Fruit fly (Drosophila melanogaster) whole organism, embryonic: Measurements from ENCODE around the gene Rcd2.

ENCODE experiments used
- Atf3 ChIP-seq: fragments of 200-800 bp; sonication (Bioruptor generic); optimal IDR thresholded peaks from 3 replicates; lab custom pipeline; 2016; ENCODE audit warnings: missing biosample characterization, missing genetic modification characterization
- CG10147 ChIP-seq: fragments of 200-800 bp; sonication (Bioruptor generic); optimal IDR thresholded peaks from 2 replicates; lab custom pipeline; 2019; ENCODE audit warnings: missing biosample characterization, mild to moderate bottlenecking, missing genetic modification characterization, moderate library complexity
- CG10979 ChIP-seq: fragments of 200-800 bp; sonication (Bioruptor generic); optimal IDR thresholded peaks from 2 replicates; lab custom pipeline; 2018; ENCODE audit warnings: missing biosample characterization, mild to moderate bottlenecking, missing genetic modification characterization, moderate library complexity
- CG13296 ChIP-seq: fragments of 200-800 bp; sonication (Bioruptor generic); optimal IDR thresholded peaks from 3 replicates; lab custom pipeline; 2018; ENCODE audit warnings: missing biosample characterization, mild to moderate bottlenecking, missing genetic modification characterization
- CG13424 ChIP-seq: fragments of 200-800 bp; sonication (Bioruptor generic); optimal IDR thresholded peaks from 2 replicates; lab custom pipeline; 2019; ENCODE audit warnings: missing biosample characterization, mild to moderate bottlenecking, missing genetic modification characterization, moderate library complexity
- CG13894 ChIP-seq: fragments of 200-800 bp; sonication (Bioruptor generic); optimal IDR thresholded peaks from 3 replicates; lab custom pipeline; 2018; ENCODE audit warnings: missing biosample characterization, mild to moderate bottlenecking, missing genetic modification characterization, moderate library complexity
- CG17186 ChIP-seq: fragments of 200-800 bp; sonication (Bioruptor generic); optimal IDR thresholded peaks from 3 replicates; lab custom pipeline; 2017; ENCODE audit warnings: missing biosample characterization, missing genetic modification reagents, missing genetic modification characterization
- CG17361 ChIP-seq: fragments of 200-800 bp; sonication (Bioruptor generic); IDR thresholded peaks from 3 replicates; pipeline ENCODE4 v1.3.6; 2022; ENCODE audit warnings: missing biosample characterization, missing genetic modification characterization
- CG17912 ChIP-seq: fragments of 200-800 bp; sonication (Bioruptor generic); optimal IDR thresholded peaks from 2 replicates; lab custom pipeline; 2018; ENCODE audit warnings: missing biosample characterization, mild to moderate bottlenecking, missing genetic modification characterization
- CG2889 ChIP-seq: fragments of 200-800 bp; sonication (Bioruptor generic); IDR thresholded peaks from 3 replicates; pipeline ENCODE4 v1.3.6; 2022; ENCODE audit warnings: missing biosample characterization, missing genetic modification characterization
- CG33213 ChIP-seq: fragments of 200-800 bp; sonication (Bioruptor generic); optimal IDR thresholded peaks from 3 replicates; lab custom pipeline; 2016; ENCODE audit warnings: missing biosample characterization, missing genetic modification characterization
- CG3407 ChIP-seq: fragments of 200-800 bp; sonication (Bioruptor generic); optimal IDR thresholded peaks from 2 replicates; lab custom pipeline; 2018; ENCODE audit warnings: missing biosample characterization, mild to moderate bottlenecking, missing genetic modification characterization
- CG43689 ChIP-seq: fragments of 200-800 bp; sonication (Bioruptor generic); IDR thresholded peaks from 2 replicates; pipeline ENCODE4 v1.3.6; 2022; ENCODE audit warnings: missing biosample characterization, missing genetic modification characterization
- CG5953 ChIP-seq: fragments of 200-800 bp; sonication (Bioruptor generic); IDR thresholded peaks from 2 replicates; pipeline ENCODE4 v1.3.6; 2022; ENCODE audit warnings: missing biosample characterization, missing genetic modification characterization
- CG6689 ChIP-seq: fragments of 200-800 bp; sonication (Bioruptor generic); IDR thresholded peaks from 2 replicates; pipeline ENCODE4 v1.3.6; 2022; ENCODE audit warnings: missing biosample characterization, missing genetic modification characterization
- CG8359 ChIP-seq: fragments of 200-800 bp; sonication (Bioruptor generic); optimal IDR thresholded peaks from 2 replicates; lab custom pipeline; 2017; ENCODE audit warnings: missing biosample characterization, mild to moderate bottlenecking, missing genetic modification characterization, borderline replicate concordance
- CG8924 ChIP-seq: fragments of 200-800 bp; optimal IDR thresholded peaks from 3 replicates; lab custom pipeline; 2019; ENCODE audit warnings: missing biosample characterization, mild to moderate bottlenecking, missing genetic modification characterization, moderate library complexity
- Dek ChIP-seq: fragments of 200-800 bp; sonication (Bioruptor generic); optimal IDR thresholded peaks from 3 replicates; lab custom pipeline; 2019; ENCODE audit warnings: missing biosample characterization, mild to moderate bottlenecking, missing genetic modification characterization, moderate library complexity
- Dref ChIP-seq: fragments of 200-800 bp; sonication (Bioruptor generic); IDR thresholded peaks from 2 replicates; pipeline ENCODE4 v1.3.6; 2022; ENCODE audit warnings: missing biosample characterization, missing genetic modification characterization
- Eip74EF ChIP-seq, 2 experiments: fragments of 200-800 bp in 1 of 2; fragments of >200 bp in 1 of 2; sonication (Bioruptor generic) in 1 of 2; optimal IDR thresholded peaks; 2 replicates each; lab custom pipeline; 2017 to 2019; ENCODE audit warnings: missing biosample characterization in 2 of 2, missing genetic modification characterization in 2 of 2, mild to moderate bottlenecking in 1 of 2, moderate library complexity in 1 of 2
- Ets65A ChIP-seq: fragments of 200-800 bp; sonication (Bioruptor generic); peaks from one replicate; lab custom pipeline; 2016; ENCODE audit warnings: missing biosample characterization, missing genetic modification characterization
- H15 ChIP-seq: fragments of 200-800 bp; sonication (Bioruptor generic); IDR thresholded peaks from 3 replicates; pipeline ENCODE4 v1.3.6; 2022; ENCODE audit warnings: missing biosample characterization, missing genetic modification characterization
- HLH4C ChIP-seq: fragments of 200-800 bp; sonication (Bioruptor generic); IDR thresholded peaks from 3 replicates; pipeline ENCODE4 v1.3.6; 2022; ENCODE audit warnings: missing biosample characterization, missing genetic modification characterization; ENCODE audit not compliant: partially characterized antibody
- Hand ChIP-seq: fragments of 200-800 bp; sonication (Bioruptor generic); optimal IDR thresholded peaks from 2 replicates; lab custom pipeline; 2017; ENCODE audit warnings: mild to moderate bottlenecking, missing biosample characterization, missing genetic modification reagents, missing genetic modification characterization
- Hr39 ChIP-seq: fragments of >200 bp; optimal IDR thresholded peaks from 2 replicates; lab custom pipeline; 2017
- Kr ChIP-seq: fragments of 200-800 bp; sonication (Bioruptor generic); optimal IDR thresholded peaks from 2 replicates; lab custom pipeline; 2017; ENCODE audit warnings: missing biosample characterization, mild to moderate bottlenecking, missing genetic modification characterization
- NC2α ChIP-seq: fragments of 200-800 bp; sonication (Bioruptor generic); optimal IDR thresholded peaks from 2 replicates; lab custom pipeline; 2016; ENCODE audit warnings: missing biosample characterization, missing genetic modification characterization
- Nf-YA ChIP-seq: fragments of 200-800 bp; sonication (Bioruptor generic); IDR thresholded peaks from 2 replicates; pipeline ENCODE4 v1.3.6; 2022; ENCODE audit warnings: missing biosample characterization, missing genetic modification characterization
- Nf-YC ChIP-seq: fragments of 200-800 bp; optimal IDR thresholded peaks from 3 replicates; lab custom pipeline; 2019; ENCODE audit warnings: missing biosample characterization, mild to moderate bottlenecking, missing genetic modification characterization, moderate library complexity
- Pdp1 ChIP-seq, 2 experiments: fragments of 200-800 bp; sonication (Bioruptor generic); optimal IDR thresholded peaks; 3 replicates each; lab custom pipeline; 2016; ENCODE audit warnings: missing biosample characterization in 2 of 2, missing genetic modification characterization in 2 of 2, mild to moderate bottlenecking in 1 of 2, moderate library complexity in 1 of 2
- Spps ChIP-seq: fragments of 200-800 bp; sonication (Bioruptor generic); optimal IDR thresholded peaks from 2 replicates; lab custom pipeline; 2018; ENCODE audit warnings: missing biosample characterization, mild to moderate bottlenecking, missing genetic modification characterization
- ab ChIP-seq: fragments of 200-800 bp; sonication (Bioruptor generic); optimal IDR thresholded peaks from 2 replicates; lab custom pipeline; 2016; ENCODE audit warnings: missing biosample characterization, missing genetic modification characterization
- aop ChIP-seq: fragments of 200-800 bp; sonication (Bioruptor generic); IDR thresholded peaks from 2 replicates; pipeline ENCODE4 v1.3.6; 2022; ENCODE audit warnings: missing biosample characterization, missing genetic modification characterization
- bsh ChIP-seq, 2 experiments: fragments of 200-800 bp; sonication (Bioruptor generic); optimal IDR thresholded peaks; 2 replicates each; lab custom pipeline; 2017 to 2018; ENCODE audit warnings: mild to moderate bottlenecking in 2 of 2, missing biosample characterization in 2 of 2, missing genetic modification characterization in 2 of 2, moderate library complexity in 1 of 2
- chn ChIP-seq: fragments of 200-800 bp; sonication (Bioruptor generic); optimal IDR thresholded peaks from 2 replicates; lab custom pipeline; 2016; ENCODE audit warnings: missing biosample characterization, missing genetic modification characterization
- dati ChIP-seq: fragments of 200-800 bp; sonication (Bioruptor generic); IDR thresholded peaks from 2 replicates; pipeline ENCODE4 v1.3.6; 2022; ENCODE audit warnings: missing biosample characterization, missing genetic modification characterization
- exex ChIP-seq: fragments of 200-800 bp; sonication (Bioruptor generic); optimal IDR thresholded peaks from 4 replicates; lab custom pipeline; 2018; ENCODE audit warnings: missing biosample characterization, mild to moderate bottlenecking, missing genetic modification characterization, moderate library complexity
- fu2 ChIP-seq: fragments of 200-800 bp; sonication (Bioruptor generic); optimal IDR thresholded peaks from 2 replicates; lab custom pipeline; 2016; ENCODE audit warnings: missing biosample characterization, missing genetic modification characterization
- grn ChIP-seq: fragments of 200-800 bp; sonication (Bioruptor generic); optimal IDR thresholded peaks from 3 replicates; lab custom pipeline; 2017; ENCODE audit warnings: missing biosample characterization, missing genetic modification characterization
- knrl ChIP-seq: fragments of 200-800 bp; sonication (Bioruptor generic); IDR thresholded peaks from 3 replicates; pipeline ENCODE4 v1.3.6; 2022; ENCODE audit warnings: missing biosample characterization, missing genetic modification characterization; ENCODE audit not compliant: partially characterized antibody
- lov ChIP-seq, 2 experiments: fragments of 200-800 bp in 1 of 2; fragments of >200 bp in 1 of 2; sonication (Bioruptor generic) in 1 of 2; IDR thresholded peaks in 1 of 2; optimal IDR thresholded peaks in 1 of 2; 2 replicates in 1 of 2; 3 replicates in 1 of 2; pipeline versions ENCODE4 v1.3.6 to Lab custom; 2017 to 2022; ENCODE audit warnings: missing biosample characterization in 1 of 2, missing genetic modification characterization in 1 of 2
- nerfin-2 ChIP-seq: fragments of 200-800 bp; sonication (Bioruptor generic); IDR thresholded peaks from 2 replicates; pipeline ENCODE4 v1.3.6; 2022; ENCODE audit warnings: missing biosample characterization, missing genetic modification characterization; ENCODE audit not compliant: partially characterized antibody
- nom ChIP-seq: fragments of 200-800 bp; sonication (Bioruptor generic); optimal IDR thresholded peaks from 2 replicates; lab custom pipeline; 2017; ENCODE audit warnings: missing biosample characterization, missing genetic modification characterization, mild to moderate bottlenecking, moderate library complexity, missing genetic modification reagents
- pfk ChIP-seq: fragments of 200-800 bp; sonication (Bioruptor generic); optimal IDR thresholded peaks from 2 replicates; lab custom pipeline; 2018; ENCODE audit warnings: missing biosample characterization, mild to moderate bottlenecking, missing genetic modification characterization, moderate library complexity
- repo ChIP-seq: fragments of 200-800 bp; sonication (Bioruptor generic); optimal IDR thresholded peaks from 2 replicates; lab custom pipeline; 2016; ENCODE audit warnings: missing biosample characterization, missing genetic modification characterization
- seq ChIP-seq: fragments of 200-800 bp; sonication (Bioruptor generic); IDR thresholded peaks from 2 replicates; pipeline ENCODE4 v1.3.6; 2022; ENCODE audit warnings: missing biosample characterization, missing genetic modification characterization
- shn ChIP-seq: fragments of 200-800 bp; sonication (Bioruptor generic); optimal IDR thresholded peaks from 3 replicates; lab custom pipeline; 2016; ENCODE audit warnings: missing biosample characterization, missing genetic modification characterization
- sisA ChIP-seq: fragments of 200-800 bp; sonication (Bioruptor generic); IDR thresholded peaks from 2 replicates; pipeline ENCODE4 v1.3.6; 2022; ENCODE audit warnings: missing biosample characterization, missing genetic modification characterization
- toy ChIP-seq: fragments of 200-800 bp; sonication (Bioruptor generic); IDR thresholded peaks from 2 replicates; pipeline ENCODE4 v1.3.6; 2022; ENCODE audit warnings: missing biosample characterization, missing genetic modification characterization
- zfh1 ChIP-seq: fragments of 200-800 bp; sonication (Bioruptor generic); IDR thresholded peaks from 3 replicates; pipeline ENCODE4 v1.3.6; 2022; ENCODE audit warnings: missing biosample characterization, missing genetic modification characterization

Gene Rcd2

dm6 chr3L:20518805-20519503 is 21.3 kb downstream of the Rcd2 start, which contains the start of gene BNIP3 (continued):
- TF ChIP-seq pfk (no peak), toy (no peak), CG5953 (GFP tag; lab: Robert Waterston, UW) (no peak), NC2α (GFP tag; lab: Kevin White, UChicago) (no peak), Hr39 (lab: Kevin White, UChicago) (no peak), CG13296 (GFP tag; lab: Kevin White, UChicago) (no peak), Dref (GFP tag; lab: Robert Waterston, UW) (no peak), bsh (GFP tag; optimal IDR thresholded peaks at IDR 0.05; lab: Kevin White, UChicago) (no peak), CG17361 (GFP tag; lab: Robert Waterston, UW) (no peak), CG6689 (GFP tag; lab: Robert Waterston, UW) (no peak), exex (tag; lab: Kevin White, UChicago) (peak; percentile 32), CG3407 (GFP tag; lab: Kevin White, UChicago) (no peak), CG13424 (tag; lab: Kevin White, UChicago) (no peak), grn (no peak), nom (GFP tag; lab: Kevin White, UChicago) (peak; percentile 20), ab (no peak), CG10979 (no peak), CG10147 (GFP tag; lab: Kevin White, UChicago) (peak; percentile 51), repo (GFP tag; lab: Kevin White, UChicago) (no peak), seq (GFP tag; lab: Robert Waterston, UW) (no peak; the same call in 1 of the 2 replicates), nerfin-2 (GFP tag; lab: Robert Waterston, UW) (no peak), Spps (no peak), dati (GFP tag; lab: Robert Waterston, UW) (no peak), knrl (GFP tag; lab: Robert Waterston, UW) (no peak), zfh1 (GFP tag; lab: Robert Waterston, UW) (no peak), shn (GFP tag; lab: Kevin White, UChicago) (no peak), H15 (GFP tag; lab: Robert Waterston, UW) (no peak), aop (GFP tag; lab: Robert Waterston, UW) (no peak), fu2 (GFP tag; lab: Kevin White, UChicago) (no peak), chn (no peak), Hand (GFP tag; lab: Kevin White, UChicago) (no peak), CG2889 (GFP tag; lab: Robert Waterston, UW) (no peak), CG13894 (tag; lab: Kevin White, UChicago) (peak; percentile 50), Kr (no peak), CG8359 (GFP tag; lab: Kevin White, UChicago) (no peak), CG17186 (GFP tag; lab: Kevin White, UChicago) (no peak), Ets65A (GFP tag; lab: Kevin White, UChicago) (no peak), CG17912 (GFP tag; lab: Kevin White, UChicago) (no peak), Nf-YA (no peak), lov (optimal IDR thresholded peaks at IDR 0.05; lab: Kevin White, UChicago) (no peak), lov (GFP tag; IDR thresholded peaks at IDR 0.05; lab: Robert Waterston, UW) (no peak), HLH4C (GFP tag; lab: Robert Waterston, UW) (no peak), Dek (tag; lab: Kevin White, UChicago) (no peak), CG8924 (tag; lab: Kevin White, UChicago) (peak; percentile 63), CG43689 (no peak), sisA (no peak), CG33213 (no peak), Pdp1 (GFP tag; optimal IDR thresholded peaks at IDR 0.05; lab: Kevin White, UChicago) (no peak), Atf3 (GFP tag; lab: Kevin White, UChicago) (no peak), Nf-YC (peak; percentile 57), Eip74EF (GFP tag; optimal IDR thresholded peaks at IDR 0.05; lab: Kevin White, UChicago) (peak in 1 of 2 experiments; percentile 21)
